Fruit fly (Drosophila melanogaster): Measurements from ENCODE around the gene CG13738.

Gene CG13738

dm6 chr3L:14004963-14005458, 31.7 kb upstream of the CG13738 start (continued):
- TF ChIP-seq Hand (GFP tag; optimal IDR thresholded peaks at IDR 0.05) (peak; percentile 76), Awh (GFP tag; IDR thresholded peaks at IDR 0.05) (peak; percentile 87), CG11456 (GFP tag; IDR thresholded peaks at IDR 0.05) (peak; percentile 88), CG3726 (GFP tag; IDR thresholded peaks at IDR 0.05) (peak; percentile 82; the same call in 2 of the 3 replicates), NfI (GFP tag; optimal IDR thresholded peaks at IDR 0.05) (peak; percentile 98), CG14014 (GFP tag; IDR thresholded peaks at IDR 0.05) (peak; percentile 96), CG9817 (tag; optimal IDR thresholded peaks at IDR 0.05) (peak; percentile 95), CG16813 (GFP tag; IDR thresholded peaks at IDR 0.05; ENCODE audit: partially characterized antibody) (no peak), CG15696 (tag; optimal IDR thresholded peaks at IDR 0.05) (peak; percentile 68), pb (GFP tag; optimal IDR thresholded peaks at IDR 0.05) (peak; percentile 90), CG31441 (GFP tag; IDR thresholded peaks at IDR 0.05) (peak; percentile 93), CG6854 (GFP tag; optimal IDR thresholded peaks at IDR 0.05) (peak; percentile 87), Fer1 (GFP tag; optimal IDR thresholded peaks at IDR 0.05) (peak; percentile 94), nerfin-1 (tag; optimal IDR thresholded peaks at IDR 0.05) (peak; percentile 94), gfzf (GFP tag; optimal IDR thresholded peaks at IDR 0.05) (peak; percentile 15), CG4820 (GFP tag; optimal IDR thresholded peaks at IDR 0.05) (peak; percentile 94), CG11398 (GFP tag; optimal IDR thresholded peaks at IDR 0.05) (peak; percentile 90), sc (optimal IDR thresholded peaks at IDR 0.05) (no peak), sc (GFP tag; optimal IDR thresholded peaks at IDR 0.05) (peak; percentile 85), bigmax (GFP tag; optimal IDR thresholded peaks at IDR 0.05) (peak; percentile 33), twi (tag; optimal IDR thresholded peaks at IDR 0.05) (peak; percentile 85), CG7963 (GFP tag; IDR thresholded peaks at IDR 0.05; ENCODE audit: partially characterized antibody) (no peak), CG43689 (GFP tag; IDR thresholded peaks at IDR 0.05) (peak; percentile 92), sens (GFP tag) (peak; percentile 99), klu (GFP tag; IDR thresholded peaks at IDR 0.05) (peak; percentile 46; the same call in 1 of the 2 replicates), trem (tag; optimal IDR thresholded peaks at IDR 0.05) (peak; percentile 81), jigr1 (GFP tag; IDR thresholded peaks at IDR 0.05) (peak; percentile 77; the same call in 2 of the 3 replicates), Sox102F (GFP tag; optimal IDR thresholded peaks at IDR 0.05) (peak; percentile 98), HmgD (GFP tag; optimal IDR thresholded peaks at IDR 0.05) (peak; percentile 87), CG10147 (GFP tag; optimal IDR thresholded peaks at IDR 0.05) (peak; percentile 88), Lhr (GFP tag; optimal IDR thresholded peaks at IDR 0.05) (no peak), sd (tag; optimal IDR thresholded peaks at IDR 0.05) (peak; percentile 87), CG10565 (GFP tag; optimal IDR thresholded peaks at IDR 0.05) (peak; percentile 87), tin (GFP tag; optimal IDR thresholded peaks at IDR 0.05) (peak; percentile 97), pum (GFP tag; optimal IDR thresholded peaks at IDR 0.05) (peak; percentile 96), Ets65A (GFP tag) (peak; percentile 99), zfh1 (GFP tag; IDR thresholded peaks at IDR 0.05) (peak; percentile 94), Bteb2 (GFP tag; optimal IDR thresholded peaks at IDR 0.05) (peak; percentile 92), CG5953 (GFP tag; IDR thresholded peaks at IDR 0.05) (peak; percentile 94), hbn (GFP tag; IDR thresholded peaks at IDR 0.05; ENCODE audit: partially characterized antibody) (no peak), CG10366 (GFP tag; IDR thresholded peaks at IDR 0.05) (peak; percentile 97), CG5245 (GFP tag; optimal IDR thresholded peaks at IDR 0.05) (peak; percentile 92), HLH3B (GFP tag; IDR thresholded peaks at IDR 0.05) (peak; percentile 98), Rx (GFP tag; IDR thresholded peaks at IDR 0.05) (peak; percentile 95), gem (tag; optimal IDR thresholded peaks at IDR 0.05) (peak; percentile 97), Doc3 (GFP tag; IDR thresholded peaks at IDR 0.05; ENCODE audit: partially characterized antibody) (no peak), CG12219 (GFP tag; optimal IDR thresholded peaks at IDR 0.05) (peak; percentile 94), CG12744 (GFP tag; optimal IDR thresholded peaks at IDR 0.05) (peak; percentile 83), amos (GFP tag; IDR thresholded peaks at IDR 0.05; ENCODE audit: partially characterized antibody) (peak; percentile 23; the same call in 1 of the 2 replicates), mam (GFP tag; optimal IDR thresholded peaks at IDR 0.05) (peak; percentile 97), Sry-δ (GFP tag; optimal IDR thresholded peaks at IDR 0.05) (peak; percentile 73)

All from whole organism, embryonic.